In genomic region chr3L:550082-550827, dm6 we compare ENCODE assay signal across 4 fruit fly cellular contexts.
TF ChIP-seq lines count a peak whose summit lies in the region.

No protein-coding gene starts in this region.

- TF ChIP-seq CTCF in whole organism, embryonic (GFP tag; optimal IDR thresholded peaks at IDR 0.05; lab: Kevin White, UChicago): no peak

TF ChIP-seq in whole organism, embryonic, 481 proteins besides CTCF, POLR2A, EP300 and RAD21 (continues in another document):
- TF ChIP-seq crol (GFP tag; IDR thresholded peaks at IDR 0.05; lab: Robert Waterston, UW) (peak; percentile 57), Scr (GFP tag; IDR thresholded peaks at IDR 0.05; lab: Robert Waterston, UW; ENCODE audit: partially characterized antibody) (peak; percentile 42; the same call in 1 of the 2 replicates), her (GFP tag; optimal IDR thresholded peaks at IDR 0.05; lab: Kevin White, UChicago) (no peak), Doc3 (GFP tag; IDR thresholded peaks at IDR 0.05; lab: Robert Waterston, UW; ENCODE audit: partially characterized antibody) (0 out of 3 replicates have a peak, but pooled peaks have one; percentile 43), Max (GFP tag; optimal IDR thresholded peaks at IDR 0.05; lab: Kevin White, UChicago) (no peak), Sry-β (GFP tag; optimal IDR thresholded peaks at IDR 0.05; lab: Kevin White, UChicago) (peak; percentile 64), HmgZ (tag; optimal IDR thresholded peaks at IDR 0.05; lab: Kevin White, UChicago) (no peak), BEAF-32 (GFP tag; optimal IDR thresholded peaks at IDR 0.05; lab: Kevin White, UChicago) (peak; percentile 51), CG6791 (GFP tag; IDR thresholded peaks at IDR 0.05; lab: Robert Waterston, UW; ENCODE audit: partially characterized antibody) (peak; percentile 33; the same call in 1 of the 3 replicates), Ets97D (GFP tag; optimal IDR thresholded peaks at IDR 0.05; lab: Kevin White, UChicago) (no peak), CG11456 (GFP tag; IDR thresholded peaks at IDR 0.05; lab: Robert Waterston, UW) (0 out of 3 replicates have a peak, but pooled peaks have one; percentile 28), CG10462 (GFP tag; optimal IDR thresholded peaks at IDR 0.05; lab: Kevin White, UChicago) (no peak), tio (GFP tag; optimal IDR thresholded peaks at IDR 0.05; lab: Kevin White, UChicago) (no peak), E2f2 (GFP tag; IDR thresholded peaks at IDR 0.05; lab: Robert Waterston, UW) (no peak), corto (GFP tag; optimal IDR thresholded peaks at IDR 0.05; lab: Kevin White, UChicago) (peak; percentile 32), trem (tag; optimal IDR thresholded peaks at IDR 0.05; lab: Kevin White, UChicago) (no peak), zfh1 (GFP tag; IDR thresholded peaks at IDR 0.05; lab: Robert Waterston, UW) (no peak), CG13894 (tag; optimal IDR thresholded peaks at IDR 0.05; lab: Kevin White, UChicago) (peak; percentile 53), nom (GFP tag; optimal IDR thresholded peaks at IDR 0.05; lab: Kevin White, UChicago) (peak; percentile 28), CG2712 (tag; optimal IDR thresholded peaks at IDR 0.05; lab: Kevin White, UChicago) (no peak), CG6254 (GFP tag; optimal IDR thresholded peaks at IDR 0.05; lab: Kevin White, UChicago) (peak; percentile 93)

TF ChIP-seq in whole organism, prepupa, 60 proteins besides CTCF, POLR2A, EP300 and RAD21 (continues in another document):
- peak; percentile 17 for TF ChIP-seq vri (GFP tag; optimal IDR thresholded peaks at IDR 0.05; lab: Kevin White, UChicago)
- peak; percentile 50 for TF ChIP-seq fd59A (GFP tag; optimal IDR thresholded peaks at IDR 0.05; lab: Kevin White, UChicago)
- peak in 1 of 2 experiments; percentile 59 for TF ChIP-seq salr (GFP tag; optimal IDR thresholded peaks at IDR 0.05; lab: Kevin White, UChicago)
- peak; percentile 26 for TF ChIP-seq Blimp-1 (GFP tag; optimal IDR thresholded peaks at IDR 0.05; lab: Kevin White, UChicago)
- no peak for TF ChIP-seq Hr38 (GFP tag; optimal IDR thresholded peaks at IDR 0.05; lab: Kevin White, UChicago)
- TF ChIP-seq CG6163 (GFP tag; IDR thresholded peaks at IDR 0.05; lab: Robert Waterston, UW): no peak; the same call in 2 of the 3 replicates
- peak; percentile 48 for TF ChIP-seq Sox15 (GFP tag; optimal IDR thresholded peaks at IDR 0.05; lab: Kevin White, UChicago)
- TF ChIP-seq Eip78C (GFP tag; lab: Kevin White, UChicago): peak; percentile 91
- peak; percentile 70 for TF ChIP-seq Eip75B (GFP tag; optimal IDR thresholded peaks at IDR 0.05; lab: Kevin White, UChicago)
- TF ChIP-seq CG6792 (GFP tag; optimal IDR thresholded peaks at IDR 0.05; lab: Kevin White, UChicago): peak; percentile 60
- TF ChIP-seq CG11294 (GFP tag; IDR thresholded peaks at IDR 0.05; lab: Robert Waterston, UW): no peak
- TF ChIP-seq Smox (GFP tag; optimal IDR thresholded peaks at IDR 0.05; lab: Kevin White, UChicago): peak; percentile 77
- peak; percentile 69 for TF ChIP-seq Ets21C (GFP tag; optimal IDR thresholded peaks at IDR 0.05; lab: Kevin White, UChicago)
- peak; percentile 91 for TF ChIP-seq svp (GFP tag; lab: Kevin White, UChicago)
- peak; percentile 69 for TF ChIP-seq CG8119 (GFP tag; IDR thresholded peaks at IDR 0.05; lab: Robert Waterston, UW)
- peak; percentile 80 for TF ChIP-seq topi (GFP tag; optimal IDR thresholded peaks at IDR 0.05; lab: Kevin White, UChicago)
- peak; percentile 67 for TF ChIP-seq cyc (GFP tag; optimal IDR thresholded peaks at IDR 0.05; lab: Kevin White, UChicago)
- peak; percentile 68 for TF ChIP-seq OdsH (GFP tag; optimal IDR thresholded peaks at IDR 0.05; lab: Kevin White, UChicago)
- peak; percentile 69 for TF ChIP-seq CG3919 (GFP tag; optimal IDR thresholded peaks at IDR 0.05; lab: Kevin White, UChicago)
- peak; percentile 70 for TF ChIP-seq CG34406 (GFP tag; optimal IDR thresholded peaks at IDR 0.05; lab: Kevin White, UChicago)
- TF ChIP-seq CG8319 (GFP tag; optimal IDR thresholded peaks at IDR 0.05; lab: Kevin White, UChicago): peak; percentile 50
- peak; percentile 67 for TF ChIP-seq CG6808 (GFP tag; optimal IDR thresholded peaks at IDR 0.05; lab: Kevin White, UChicago)
- TF ChIP-seq Sox14 (GFP tag; optimal IDR thresholded peaks at IDR 0.05; lab: Kevin White, UChicago): peak; percentile 61
- TF ChIP-seq acj6 (GFP tag; optimal IDR thresholded peaks at IDR 0.05; lab: Kevin White, UChicago): peak; percentile 57

TF ChIP-seq in whole organism, pupa, 21 proteins besides CTCF, POLR2A, EP300 and RAD21:
- TF ChIP-seq CG34367 (tag; optimal IDR thresholded peaks at IDR 0.05; lab: Kevin White, UChicago) (peak; percentile 1), CG17806 (tag; optimal IDR thresholded peaks at IDR 0.05; lab: Kevin White, UChicago) (peak; percentile 40), D1 (tag; optimal IDR thresholded peaks at IDR 0.05; lab: Kevin White, UChicago) (peak; percentile 19), Pif1A (GFP tag; optimal IDR thresholded peaks at IDR 0.05; lab: Kevin White, UChicago) (peak; percentile 51), CG4496 (GFP tag; IDR thresholded peaks at IDR 0.05; lab: Robert Waterston, UW) (no peak), Snoo (tag; optimal IDR thresholded peaks at IDR 0.05; lab: Kevin White, UChicago) (peak; percentile 50), CG14655 (GFP tag; optimal IDR thresholded peaks at IDR 0.05; lab: Kevin White, UChicago) (peak; percentile 80), CG8301 (tag; optimal IDR thresholded peaks at IDR 0.05; lab: Kevin White, UChicago) (peak; percentile 75), CG8159 (tag; optimal IDR thresholded peaks at IDR 0.05; lab: Kevin White, UChicago) (peak; percentile 81), Ets98B (GFP tag; IDR thresholded peaks at IDR 0.05; lab: Robert Waterston, UW) (no peak), gl (tag; optimal IDR thresholded peaks at IDR 0.05; lab: Kevin White, UChicago) (no peak), CG10348 (GFP tag; IDR thresholded peaks at IDR 0.05; lab: Robert Waterston, UW) (no peak), rn (GFP tag; IDR thresholded peaks at IDR 0.05; lab: Robert Waterston, UW) (no peak), CG9948 (tag; optimal IDR thresholded peaks at IDR 0.05; lab: Kevin White, UChicago) (peak; percentile 33), fd96Ca (GFP tag; IDR thresholded peaks at IDR 0.05; lab: Robert Waterston, UW) (no peak), CG13204 (GFP tag; optimal IDR thresholded peaks at IDR 0.05; lab: Kevin White, UChicago) (no peak), CG32121 (GFP tag; IDR thresholded peaks at IDR 0.05; lab: Robert Waterston, UW) (no peak), EcR (GFP tag; optimal IDR thresholded peaks at IDR 0.05; lab: Kevin White, UChicago) (no peak), CG12605 (GFP tag; IDR thresholded peaks at IDR 0.05; lab: Robert Waterston, UW) (no peak), CG15710 (tag; optimal IDR thresholded peaks at IDR 0.05; lab: Kevin White, UChicago) (peak; percentile 78), Pif1B (GFP tag; optimal IDR thresholded peaks at IDR 0.05; lab: Kevin White, UChicago) (peak; percentile 60)

TF ChIP-seq in whole organism, wandering third instar larva, 38 proteins besides CTCF, POLR2A, EP300 and RAD21 (continues in another document):
- TF ChIP-seq Vsx2 (GFP tag; optimal IDR thresholded peaks at IDR 0.05; lab: Kevin White, UChicago; ENCODE audit: partially characterized antibody): no peak
- peak; percentile 56 for TF ChIP-seq tai (GFP tag; optimal IDR thresholded peaks at IDR 0.05; lab: Kevin White, UChicago)
- no peak for TF ChIP-seq brk (GFP tag; optimal IDR thresholded peaks at IDR 0.05; lab: Kevin White, UChicago)
- TF ChIP-seq GATAd (GFP tag; optimal IDR thresholded peaks at IDR 0.05; lab: Kevin White, UChicago): no peak
- no peak for TF ChIP-seq Abd-B (GFP tag; optimal IDR thresholded peaks at IDR 0.05; lab: Kevin White, UChicago)
- TF ChIP-seq pan (optimal IDR thresholded peaks at IDR 0.05; lab: Kevin White, UChicago): no peak
- TF ChIP-seq Hnf4 (GFP tag; optimal IDR thresholded peaks at IDR 0.05; lab: Kevin White, UChicago): peak; percentile 12
- TF ChIP-seq CG9705 (GFP tag; optimal IDR thresholded peaks at IDR 0.05; lab: Kevin White, UChicago): peak; percentile 43
- TF ChIP-seq dmrt93B (GFP tag; optimal IDR thresholded peaks at IDR 0.05; lab: Kevin White, UChicago): peak; percentile 42
- peak; percentile 63 for TF ChIP-seq Jra (GFP tag; optimal IDR thresholded peaks at IDR 0.05; lab: Kevin White, UChicago)
- peak; percentile 87 for TF ChIP-seq woc (GFP tag; optimal IDR thresholded peaks at IDR 0.05; lab: Kevin White, UChicago)
- TF ChIP-seq Hr83 (GFP tag; optimal IDR thresholded peaks at IDR 0.05; lab: Kevin White, UChicago; ENCODE audit: poor library complexity, severe bottlenecking): no peak
- no peak for TF ChIP-seq Mio (GFP tag; optimal IDR thresholded peaks at IDR 0.05; lab: Kevin White, UChicago)
- TF ChIP-seq HLH106 (tag; optimal IDR thresholded peaks at IDR 0.05; lab: Kevin White, UChicago): peak; percentile 69
- peak; percentile 57 for TF ChIP-seq psq (GFP tag; optimal IDR thresholded peaks at IDR 0.05; lab: Kevin White, UChicago)
- TF ChIP-seq Dif (GFP tag; optimal IDR thresholded peaks at IDR 0.05; lab: Kevin White, UChicago; ENCODE audit: partially characterized antibody): no peak
- no peak for TF ChIP-seq jim (GFP tag; optimal IDR thresholded peaks at IDR 0.05; lab: Kevin White, UChicago)
- TF ChIP-seq lola (GFP tag; optimal IDR thresholded peaks at IDR 0.05; lab: Kevin White, UChicago): no peak
- peak; percentile 8 for TF ChIP-seq dsf (GFP tag; optimal IDR thresholded peaks at IDR 0.05; lab: Kevin White, UChicago; ENCODE audit: borderline replicate concordance)
- peak; percentile 60 for TF ChIP-seq rgr (GFP tag; optimal IDR thresholded peaks at IDR 0.05; lab: Kevin White, UChicago)
- no peak for TF ChIP-seq dl (GFP tag; optimal IDR thresholded peaks at IDR 0.05; lab: Kevin White, UChicago; ENCODE audit: insufficient read depth in 1 of 2, partially characterized antibody in 2 of 2)
- peak; percentile 75 for TF ChIP-seq ey (GFP tag; optimal IDR thresholded peaks at IDR 0.05; lab: Kevin White, UChicago)
- peak in 1 of 2 experiments; percentile 83 for TF ChIP-seq foxo (GFP tag; optimal IDR thresholded peaks at IDR 0.05; lab: Kevin White, UChicago)
- no peak for TF ChIP-seq CG32264 (GFP tag; optimal IDR thresholded peaks at IDR 0.05; lab: Kevin White, UChicago)
- TF ChIP-seq Rel (GFP tag; optimal IDR thresholded peaks at IDR 0.05; lab: Kevin White, UChicago): no peak
- TF ChIP-seq Rel (tag; optimal IDR thresholded peaks at IDR 0.05; lab: Kevin White, UChicago): peak; percentile 91
- no peak for TF ChIP-seq CrebA (GFP tag; optimal IDR thresholded peaks at IDR 0.05; lab: Kevin White, UChicago; ENCODE audit: borderline replicate concordance)
- TF ChIP-seq Hr78 (GFP tag; optimal IDR thresholded peaks at IDR 0.05; lab: Kevin White, UChicago): no peak
- TF ChIP-seq Sp1 (GFP tag; optimal IDR thresholded peaks at IDR 0.05; lab: Kevin White, UChicago): peak; percentile 76
- no peak for TF ChIP-seq sage (GFP tag; optimal IDR thresholded peaks at IDR 0.05; lab: Kevin White, UChicago)
- TF ChIP-seq br (GFP tag; optimal IDR thresholded peaks at IDR 0.05; lab: Kevin White, UChicago): peak; percentile 71
- TF ChIP-seq usp (GFP tag; optimal IDR thresholded peaks at IDR 0.05; lab: Kevin White, UChicago): no peak
- peak; percentile 72 for TF ChIP-seq OdsH (GFP tag; optimal IDR thresholded peaks at IDR 0.05; lab: Kevin White, UChicago)

Comparison
In these comparisons a context has a peak if more than half of its experiments do, and no peak if none do; other contexts are left out.
1. Of the 7 proteins assayed by ChIP-seq in both whole organism, embryonic and whole organism, prepupa: peak only in whole organism, embryonic: none; only in whole organism, prepupa: Blimp-1, Hr39, Lpt and Sox102F; in both: none; in neither: 3.